Worm (Caenorhabditis elegans) whole organism, L2 larva: Measurements from ENCODE around the gene lido-13.

ENCODE experiments used
- alr-1 ChIP-seq: fragments of 150-350 bp; optimal IDR thresholded peaks from 2 replicates; lab custom pipeline; 2014; ENCODE audit warnings: missing biosample characterization, missing genetic modification characterization
- aly-2 ChIP-seq: fragments of 150-350 bp; optimal IDR thresholded peaks from 2 replicates; lab custom pipeline; 2014; ENCODE audit warnings: missing biosample characterization, missing genetic modification characterization
- ama-1 ChIP-seq: fragments of 150-350 bp; optimal IDR thresholded peaks from 2 replicates; lab custom pipeline; 2018; ENCODE audit warnings: inconsistent platforms
- blmp-1 ChIP-seq: sonication (generic microtip); optimal IDR thresholded peaks from 2 replicates; lab custom pipeline; 2017; ENCODE audit warnings: missing genetic modification characterization, mild to moderate bottlenecking, missing compliant biosample characterization, antibody characterized with exemption, moderate library complexity; ENCODE audit not compliant: insufficient read depth
- dmd-4 ChIP-seq: sonication (generic microtip); optimal IDR thresholded peaks from 2 replicates; lab custom pipeline; 2017; ENCODE audit warnings: missing biosample characterization, missing genetic modification characterization
- elt-1 ChIP-seq: fragments of 150-350 bp; optimal IDR thresholded peaks from 2 replicates; lab custom pipeline; 2014; ENCODE audit warnings: missing biosample characterization, missing genetic modification characterization
- elt-3 ChIP-seq: sonication (generic microtip); optimal IDR thresholded peaks from 2 replicates; lab custom pipeline; 2017; ENCODE audit warnings: missing biosample characterization, missing genetic modification characterization
- mab-5 ChIP-seq: fragments of 150-350 bp; optimal IDR thresholded peaks from 2 replicates; lab custom pipeline; 2014; ENCODE audit warnings: missing biosample characterization, missing genetic modification characterization
- nhr-11 ChIP-seq: fragments of 150-350 bp; optimal IDR thresholded peaks from 2 replicates; lab custom pipeline; 2014; ENCODE audit warnings: missing biosample characterization, missing genetic modification characterization
- nhr-237 ChIP-seq: fragments of 150-350 bp; optimal IDR thresholded peaks from 2 replicates; lab custom pipeline; 2014; ENCODE audit warnings: missing biosample characterization, missing genetic modification characterization
- snpc-4 ChIP-seq: fragments of 150-350 bp; optimal IDR thresholded peaks from 2 replicates; lab custom pipeline; 2014; ENCODE audit warnings: missing biosample characterization, missing genetic modification characterization
- zag-1 ChIP-seq: fragments of 150-350 bp; optimal IDR thresholded peaks from 2 replicates; lab custom pipeline; 2014; ENCODE audit warnings: missing biosample characterization, missing genetic modification characterization

ce11 chrII:3054221-3054620 is at the start of gene lido-13:
- TF ChIP-seq ama-1 (lab: Kevin White, UChicago) (no peak), nhr-237 (no peak), alr-1 (tag; lab: Kevin White, UChicago) (no peak), nhr-11 (tag; lab: Kevin White, UChicago) (no peak), elt-1 (tag; lab: Kevin White, UChicago) (no peak), snpc-4 (tag; lab: Kevin White, UChicago) (no peak), dmd-4 (tag; lab: Kevin White, UChicago) (no peak), aly-2 (tag; lab: Kevin White, UChicago) (no peak), elt-3 (tag; lab: Kevin White, UChicago) (no peak), blmp-1 (tag; lab: Kevin White, UChicago) (no peak), mab-5 (tag; lab: Kevin White, UChicago) (no peak), zag-1 (tag; lab: Kevin White, UChicago) (no peak)
